Worm (Caenorhabditis elegans) whole organism, L3 larva: ENCODE data around the gene C16C8.9.

Source experiments
- ZK546.5 ChIP-seq: sonication (generic microtip); optimal IDR thresholded peaks from 2 replicates; lab custom pipeline; 2017; ENCODE audit warnings: missing biosample characterization, missing genetic modification characterization
- ama-1 ChIP-seq: fragments of 150-350 bp; optimal IDR thresholded peaks from 2 replicates; lab custom pipeline; 2018
- egl-27 ChIP-seq: sonication (generic microtip); optimal IDR thresholded peaks from 4 replicates; lab custom pipeline; 2017; ENCODE audit warnings: missing biosample characterization, missing genetic modification reagents, missing genetic modification characterization
- elt-1 ChIP-seq: fragments of 150-350 bp; optimal IDR thresholded peaks from 2 replicates; lab custom pipeline; 2014; ENCODE audit warnings: missing biosample characterization, missing genetic modification characterization
- elt-3 ChIP-seq, 3 experiments: fragments of 150-350 bp in 1 of 3; sonication (generic microtip) in 2 of 3; optimal IDR thresholded peaks; 2 replicates in 2 of 3; 4 replicates in 1 of 3; lab custom pipeline; 2014 to 2017; ENCODE audit warnings: missing biosample characterization in 3 of 3, missing genetic modification characterization in 3 of 3
- hmg-11 ChIP-seq: sonication (generic microtip); optimal IDR thresholded peaks from 2 replicates; lab custom pipeline; 2016; ENCODE audit warnings: missing genetic modification characterization, missing compliant biosample characterization
- mdl-1 ChIP-seq: fragments of 150-350 bp; optimal IDR thresholded peaks from 2 replicates; lab custom pipeline; 2014; ENCODE audit warnings: missing biosample characterization, missing genetic modification characterization
- nhr-12 ChIP-seq: fragments of 150-350 bp; optimal IDR thresholded peaks from 2 replicates; lab custom pipeline; 2014; ENCODE audit warnings: missing biosample characterization, missing genetic modification characterization
- skn-1 ChIP-seq: fragments of 150-350 bp; optimal IDR thresholded peaks from 2 replicates; lab custom pipeline; 2014; ENCODE audit warnings: missing biosample characterization, missing genetic modification characterization
- snpc-4 ChIP-seq: fragments of 150-350 bp; optimal IDR thresholded peaks from 2 replicates; lab custom pipeline; 2014; ENCODE audit warnings: missing biosample characterization, missing genetic modification characterization
- unc-62 ChIP-seq: fragments of 150-350 bp; sonication (generic microtip); optimal IDR thresholded peaks from 4 replicates; lab custom pipeline; 2014; ENCODE audit warnings: missing biosample characterization, missing genetic modification reagents, missing genetic modification characterization
- ztf-11 ChIP-seq: fragments of 150-350 bp; optimal IDR thresholded peaks from 2 replicates; lab custom pipeline; 2014; ENCODE audit warnings: missing biosample characterization, missing genetic modification characterization

DNA sequence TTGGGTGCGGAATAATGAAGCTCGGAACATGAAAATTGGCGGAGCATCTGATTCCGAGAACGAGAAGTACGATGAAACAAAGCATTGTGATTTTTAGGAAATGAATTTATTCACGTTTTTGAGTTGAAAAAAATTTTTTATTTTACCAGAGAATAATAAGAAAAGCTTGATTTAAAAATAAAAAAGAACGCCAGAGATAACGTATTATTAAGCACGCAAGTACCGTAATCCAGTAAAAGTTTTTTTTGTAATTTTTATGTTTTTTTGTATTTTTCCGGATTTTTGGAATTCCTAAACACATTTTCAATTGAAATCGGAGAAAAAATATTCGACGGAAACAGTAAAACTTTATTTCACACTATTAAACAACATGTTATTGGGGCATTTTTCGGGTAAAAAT, 19.8 kb downstream of the C16C8.9 start, which contains the start of gene C16C8.22:
- TF ChIP-seq hmg-11 (tag; lab: Kevin White, UChicago) (no peak), elt-1 (no peak), unc-62 (GFP tag; lab: Kevin White, UChicago) (no peak), ztf-11 (tag; lab: Kevin White, UChicago) (no peak), skn-1 (no peak), egl-27 (tag; lab: Kevin White, UChicago) (no peak), elt-3 (tag; optimal IDR thresholded peaks at IDR 0.05; lab: Kevin White, UChicago) (no peak), snpc-4 (tag; lab: Kevin White, UChicago) (no peak), ama-1 (lab: Kevin White, UChicago) (no peak), ZK546.5 (no peak), mdl-1 (no peak), nhr-12 (tag; lab: Kevin White, UChicago) (no peak)
